Worm (Caenorhabditis elegans): ENCODE data around the gene str-168.

ce11 chrIV:4986246-4986645 is 47.5 kb downstream of the str-168 start, which contains the start of gene clec-177:
- TF ChIP-seq efl-1 (optimal IDR thresholded peaks at IDR 0.05) (no peak), efl-1 (GFP tag; optimal IDR thresholded peaks at IDR 0.05 in 1 of 2) (no peak), unc-130 (tag; optimal IDR thresholded peaks at IDR 0.05) (no peak), nhr-20 (tag; optimal IDR thresholded peaks at IDR 0.05) (no peak), aha-1 (tag; optimal IDR thresholded peaks at IDR 0.05) (no peak), ama-1 (optimal IDR thresholded peaks at IDR 0.05) (no peak), nhr-28 (tag; optimal IDR thresholded peaks at IDR 0.05) (no peak), unc-62 (GFP tag; optimal IDR thresholded peaks at IDR 0.05) (no peak)

All from whole organism, L1 larva.